Worm (Caenorhabditis elegans): ENCODE data around the gene fbxb-78.
A peak's percentile ranks its signal among the peaks of the same experiment; 100 is the strongest.
"Not testable (repeated sequence)": the region's sequence is repeated elsewhere in the genome, so short reads cannot be mapped to it uniquely, and the experiment has no call there.

The fbxb-78 gene

ce11 chrIV:4762990-4763545, 25.7 kb downstream of the fbxb-78 start:
- TF ChIP-seq hmg-1.2 (GFP tag; IDR thresholded peaks at IDR 0.05) = peak; percentile 26; the same call in 1 of the 2 replicates
- peak; percentile 70 for TF ChIP-seq mcd-1 (GFP tag; IDR thresholded peaks at IDR 0.05)
- TF ChIP-seq xnd-1 (tag; optimal IDR thresholded peaks at IDR 0.05) = peak; percentile 17
- TF ChIP-seq lsl-1 (GFP tag; optimal IDR thresholded peaks at IDR 0.05) = peak; percentile 52
- TF ChIP-seq snpc-4 (GFP tag; optimal IDR thresholded peaks at IDR 0.05) = not testable (repeated sequence)
- TF ChIP-seq snpc-4 (tag; optimal IDR thresholded peaks at IDR 0.05) = peak in 1 of 4 experiments; percentile 39
- TF ChIP-seq madf-6 (GFP tag; IDR thresholded peaks at IDR 0.05) = peak; percentile 75
- peak; percentile 49 for TF ChIP-seq F33H1.4 (GFP tag; IDR thresholded peaks at IDR 0.05)

- TF ChIP-seq F37B4.10 (GFP tag; IDR thresholded peaks at IDR 0.05) = no peak
- no peak for TF ChIP-seq nhr-179 (tag; optimal IDR thresholded peaks at IDR 0.05)
- no peak for TF ChIP-seq Y79H2A.3 (GFP tag; conservative IDR thresholded peaks at IDR 0.05)
- no peak for TF ChIP-seq gei-17 (GFP tag; optimal IDR thresholded peaks at IDR 0.05)
- TF ChIP-seq cebp-1 (GFP tag; IDR thresholded peaks at IDR 0.05) = no peak
- no peak for TF ChIP-seq cebp-1 (tag; optimal IDR thresholded peaks at IDR 0.05)
- TF ChIP-seq ztf-25 (GFP tag; IDR thresholded peaks at IDR 0.05) = no peak
- TF ChIP-seq F33H1.4 (GFP tag; IDR thresholded peaks at IDR 0.05) = no peak
- TF ChIP-seq rpc-1 (optimal IDR thresholded peaks at IDR 0.05) = no peak
- no peak for TF ChIP-seq rpc-1 (tag; optimal IDR thresholded peaks at IDR 0.05)
- TF ChIP-seq ekl-4 (GFP tag; IDR thresholded peaks at IDR 0.05) = no peak
- no peak for TF ChIP-seq snpc-3.4 (tag; optimal IDR thresholded peaks at IDR 0.05)
- no peak for TF ChIP-seq sdz-38 (tag; optimal IDR thresholded peaks at IDR 0.05)
- no peak for TF ChIP-seq C06A6.2 (GFP tag; conservative IDR thresholded peaks at IDR 0.05)
- TF ChIP-seq athp-1 (tag; optimal IDR thresholded peaks at IDR 0.05) = no peak
Measured at ce11 chrIV:4763844-4764243, 26.5 kb downstream of the fbxb-78 start, which contains the start of gene Y17G9B.2. Gene Y17G9B.2 (plus strand): TSS chrIV:4764144.

ce11 chrIV:4764422-4764821, 27.1 kb downstream of the fbxb-78 start, which contains the start of gene npp-26:
Gene npp-26 (plus strand): TSS chrIV:4764722.
- TF ChIP-seq egl-18 (GFP tag; IDR thresholded peaks at IDR 0.05) = no peak
- TF ChIP-seq hlh-12 (tag; optimal IDR thresholded peaks at IDR 0.05) = no peak
- TF ChIP-seq lag-1 (GFP tag; IDR thresholded peaks at IDR 0.05) = no peak
- no peak for TF ChIP-seq ekl-4 (GFP tag; IDR thresholded peaks at IDR 0.05)
- no peak for TF ChIP-seq mel-28 (tag; optimal IDR thresholded peaks at IDR 0.05; ENCODE audit: borderline replicate concordance)
- TF ChIP-seq somi-1 (GFP tag; optimal IDR thresholded peaks at IDR 0.05) = no peak
- no peak for TF ChIP-seq F57A8.1 (GFP tag; optimal IDR thresholded peaks at IDR 0.05)
- no peak for TF ChIP-seq athp-1 (tag; optimal IDR thresholded peaks at IDR 0.05)
- TF ChIP-seq snpc-4 (GFP tag; optimal IDR thresholded peaks at IDR 0.05) = no peak
- TF ChIP-seq snpc-4 (tag; optimal IDR thresholded peaks at IDR 0.05) = no peak
- TF ChIP-seq attf-5 (GFP tag; optimal IDR thresholded peaks at IDR 0.05) = no peak
- no peak for TF ChIP-seq K11D2.4 (GFP tag; IDR thresholded peaks at IDR 0.05)

ce11 chrIV:4771792-4772191, 34.4 kb downstream of the fbxb-78 start, which contains the start of gene R11E3.2:
Gene R11E3.2 (plus strand): TSS chrIV:4772092.
- TF ChIP-seq xnd-1 (tag; optimal IDR thresholded peaks at IDR 0.05) (no peak), Y53F4B.3 (GFP tag; IDR thresholded peaks at IDR 0.05) (no peak), ztf-22 (GFP tag; optimal IDR thresholded peaks at IDR 0.05) (no peak), mcd-1 (GFP tag; IDR thresholded peaks at IDR 0.05) (no peak), nhr-80 (tag; optimal IDR thresholded peaks at IDR 0.05) (peak; percentile 4), madf-10 (tag; optimal IDR thresholded peaks at IDR 0.05) (no peak)

Data from whole organism, young adult.